Fruit fly (Drosophila melanogaster): ENCODE results near the gene Spn28F.

DNA sequence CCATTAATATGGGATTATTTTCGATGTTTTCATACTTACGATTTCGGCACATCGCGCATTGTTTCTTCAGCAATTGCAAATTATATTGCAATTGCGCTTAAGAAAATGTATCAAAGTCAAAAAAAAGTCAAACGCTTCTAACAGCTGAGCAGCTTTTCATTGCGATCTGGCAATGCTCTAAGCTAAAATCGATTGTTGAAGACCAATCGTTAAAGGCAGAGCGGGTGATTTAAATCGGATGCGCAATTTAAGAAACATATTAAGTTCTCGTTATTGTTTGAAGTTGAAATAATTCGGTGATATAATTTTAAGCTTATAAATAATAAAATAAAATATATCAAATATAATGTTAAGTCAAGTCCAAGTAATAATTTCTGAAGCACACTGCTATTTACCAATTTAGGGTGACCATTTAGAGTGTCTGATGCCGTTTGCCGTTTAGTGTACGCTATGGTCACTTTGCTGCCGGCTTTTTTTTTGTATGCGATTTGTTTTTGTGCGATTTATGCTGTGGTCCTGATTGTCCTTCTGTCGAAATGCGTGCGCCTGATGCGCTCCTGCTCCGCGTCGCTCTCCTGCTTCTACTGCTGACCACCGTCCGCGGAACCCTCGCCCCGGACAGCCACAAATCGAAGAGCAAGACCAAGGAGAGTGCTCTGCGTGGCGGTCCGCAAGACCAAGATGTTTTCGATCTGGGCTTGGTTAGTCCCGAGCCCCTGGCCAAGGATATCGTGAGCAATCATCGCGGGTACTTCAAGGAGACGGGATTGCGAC, 44.7 kb downstream of the Spn28F start, which contains the start of the genes CG8475 and CG8460:
- no peak for TF ChIP-seq woc (GFP tag; optimal IDR thresholded peaks at IDR 0.05)
- TF ChIP-seq dl (GFP tag; optimal IDR thresholded peaks at IDR 0.05; ENCODE audit: insufficient read depth in 1 of 2, partially characterized antibody in 2 of 2): no peak
- TF ChIP-seq OdsH (GFP tag; optimal IDR thresholded peaks at IDR 0.05): no peak
- TF ChIP-seq Jra (GFP tag; optimal IDR thresholded peaks at IDR 0.05): no peak
- no peak for TF ChIP-seq ey (GFP tag; optimal IDR thresholded peaks at IDR 0.05)
- TF ChIP-seq foxo (GFP tag; optimal IDR thresholded peaks at IDR 0.05): no peak
- TF ChIP-seq h (GFP tag; optimal IDR thresholded peaks at IDR 0.05): no peak
- no peak for TF ChIP-seq N (GFP tag; optimal IDR thresholded peaks at IDR 0.05)
- TF ChIP-seq Vsx2 (GFP tag; optimal IDR thresholded peaks at IDR 0.05; ENCODE audit: partially characterized antibody): no peak
